Worm (Caenorhabditis elegans) whole organism, young adult: ENCODE results near the gene srb-12.

Experiments
- B0261.1 ChIP-seq: sonication (generic microtip); optimal IDR thresholded peaks from 2 replicates; lab custom pipeline; 2016; ENCODE audit warnings: mild to moderate bottlenecking, missing genetic modification characterization, moderate library complexity, missing compliant biosample characterization
- B0336.3 ChIP-seq: fragments of 200-800 bp; sonication (Bioruptor generic); IDR thresholded peaks from 2 replicates; pipeline ENCODE4 v1.3.6; 2022; ENCODE audit warnings: missing genetic modification characterization, missing compliant biosample characterization
- C17E4.6 ChIP-seq: fragments of 200-800 bp; sonication (Bioruptor generic); IDR thresholded peaks from 2 replicates; pipeline ENCODE4 v1.3.6; 2022; ENCODE audit warnings: missing genetic modification reagents, missing genetic modification characterization, missing compliant biosample characterization
- F22D6.2 ChIP-seq: sonication (generic microtip); optimal IDR thresholded peaks from 2 replicates; lab custom pipeline; 2016; ENCODE audit warnings: mild to moderate bottlenecking, missing genetic modification characterization, missing compliant biosample characterization
- F23B12.7 ChIP-seq: sonication (generic microtip); optimal IDR thresholded peaks from 2 replicates; lab custom pipeline; 2017; ENCODE audit warnings: missing genetic modification characterization, mild to moderate bottlenecking, missing compliant biosample characterization, antibody characterized with exemption, moderate library complexity; ENCODE audit not compliant: insufficient read depth
- F37B4.10 ChIP-seq: fragments of 200-800 bp; sonication (Bioruptor generic); IDR thresholded peaks from 2 replicates; pipeline ENCODE4 v1.3.6; 2022; ENCODE audit warnings: missing genetic modification characterization, missing compliant biosample characterization
- F39B2.1 ChIP-seq: fragments of 200-800 bp; sonication (Bioruptor generic); IDR thresholded peaks from 2 replicates; pipeline ENCODE4 v1.3.6; 2022; ENCODE audit warnings: missing genetic modification reagents, missing genetic modification characterization, missing compliant biosample characterization
- F57A8.1 ChIP-seq: fragments of 200-800 bp; sonication (Bioruptor generic); optimal IDR thresholded peaks from 2 replicates; lab custom pipeline; 2018; ENCODE audit warnings: mild to moderate bottlenecking, missing genetic modification characterization, moderate library complexity, missing compliant biosample characterization
- Y56A3A.18 ChIP-seq: fragments of 200-800 bp; sonication (Bioruptor generic); IDR thresholded peaks from 2 replicates; pipeline ENCODE4 v1.3.6; 2022; ENCODE audit warnings: missing genetic modification reagents, missing genetic modification characterization, missing compliant biosample characterization
- ama-1 ChIP-seq, 3 experiments: fragments of 150-350 bp in 1 of 3; sonication (generic microtip) in 2 of 3; optimal IDR thresholded peaks; 2 replicates each; lab custom pipeline; 2014 to 2018; ENCODE audit warnings: missing biosample characterization in 2 of 3, missing genetic modification characterization in 2 of 3, missing genetic modification reagents in 2 of 3
- attf-5 ChIP-seq: fragments of 200-800 bp; sonication (Bioruptor generic); optimal IDR thresholded peaks from 2 replicates; lab custom pipeline; 2018; ENCODE audit warnings: mild to moderate bottlenecking, missing genetic modification characterization, missing compliant biosample characterization
- bed-2 ChIP-seq: fragments of 200-800 bp; sonication (Bioruptor generic); IDR thresholded peaks from 2 replicates; pipeline ENCODE4 v1.3.6; 2022; ENCODE audit warnings: missing genetic modification reagents, missing genetic modification characterization, missing compliant biosample characterization
- cebp-1 ChIP-seq, 2 experiments: fragments of 200-800 bp in 1 of 2; sonication (Bioruptor generic) in 1 of 2; sonication (generic microtip) in 1 of 2; IDR thresholded peaks in 1 of 2; optimal IDR thresholded peaks in 1 of 2; 2 replicates each; pipeline versions ENCODE4 v1.3.6 to Lab custom; 2017 to 2022; ENCODE audit warnings: missing compliant biosample characterization in 2 of 2, missing genetic modification characterization in 2 of 2, mild to moderate bottlenecking in 1 of 2, missing genetic modification reagents in 1 of 2, moderate library complexity in 1 of 2
- ceh-100 ChIP-seq: fragments of 200-800 bp; sonication (Bioruptor generic); IDR thresholded peaks from 2 replicates; pipeline ENCODE4 v1.3.6; 2022; ENCODE audit warnings: missing genetic modification reagents, missing genetic modification characterization, missing compliant biosample characterization
- ceh-40 ChIP-seq: fragments of 200-800 bp; sonication (Bioruptor generic); IDR thresholded peaks from 2 replicates; pipeline ENCODE4 v1.3.6; 2022; ENCODE audit warnings: missing genetic modification characterization, missing compliant biosample characterization
- ceh-91 ChIP-seq: fragments of 200-800 bp; sonication (Bioruptor generic); IDR thresholded peaks from 2 replicates; pipeline ENCODE4 v1.3.6; 2022; ENCODE audit warnings: missing genetic modification reagents, missing genetic modification characterization, missing compliant biosample characterization
- efl-1 ChIP-seq: fragments of 150-350 bp; optimal IDR thresholded peaks from 2 replicates; lab custom pipeline; 2014; ENCODE audit warnings: missing biosample characterization, missing genetic modification reagents, missing genetic modification characterization
- ekl-4 ChIP-seq: fragments of 200-800 bp; sonication (Bioruptor generic); IDR thresholded peaks from 2 replicates; pipeline ENCODE4 v1.3.6; 2022; ENCODE audit warnings: missing genetic modification reagents, missing genetic modification characterization, missing compliant biosample characterization
- fkh-3 ChIP-seq: sonication (generic microtip); optimal IDR thresholded peaks from 2 replicates; lab custom pipeline; 2016; ENCODE audit warnings: mild to moderate bottlenecking, missing genetic modification characterization, missing compliant biosample characterization
- him-1 ChIP-seq: sonication (generic microtip); optimal IDR thresholded peaks from 2 replicates; lab custom pipeline; 2016; ENCODE audit warnings: missing genotype, missing genetic modification reagents, missing genetic modification characterization, missing compliant biosample characterization
- hmg-1.2 ChIP-seq: fragments of 200-800 bp; sonication (Bioruptor generic); IDR thresholded peaks from 2 replicates; pipeline ENCODE4 v1.3.6; 2022; ENCODE audit warnings: missing genetic modification reagents, missing genetic modification characterization, missing compliant biosample characterization
- hmg-20 ChIP-seq: fragments of 200-800 bp; sonication (Bioruptor generic); IDR thresholded peaks from 2 replicates; pipeline ENCODE4 v1.3.6; 2022; ENCODE audit warnings: missing genetic modification reagents, missing genetic modification characterization, missing compliant biosample characterization
- let-607 ChIP-seq, 2 experiments: fragments of 200-800 bp in 1 of 2; sonication (Bioruptor generic) in 1 of 2; sonication (generic microtip) in 1 of 2; optimal IDR thresholded peaks; 2 replicates each; lab custom pipeline; 2016 to 2018; ENCODE audit warnings: mild to moderate bottlenecking in 2 of 2, missing compliant biosample characterization in 2 of 2, missing genetic modification characterization in 2 of 2, moderate library complexity in 2 of 2, missing genotype in 1 of 2
- lin-26 ChIP-seq: fragments of 200-800 bp; sonication (Bioruptor generic); IDR thresholded peaks from 2 replicates; pipeline ENCODE4 v1.3.6; 2022; ENCODE audit warnings: missing genetic modification reagents, missing genetic modification characterization, missing compliant biosample characterization
- nfya-2 ChIP-seq: fragments of 200-800 bp; sonication (Bioruptor generic); IDR thresholded peaks from 2 replicates; pipeline ENCODE4 v1.3.6; 2022; ENCODE audit warnings: missing genetic modification reagents, missing genetic modification characterization, missing compliant biosample characterization
- nhr-120 ChIP-seq: fragments of 200-800 bp; sonication (Bioruptor generic); IDR thresholded peaks from 2 replicates; pipeline ENCODE4 v1.3.6; 2022; ENCODE audit warnings: missing genetic modification characterization, missing compliant biosample characterization
- pbrm-1 ChIP-seq: fragments of 200-800 bp; sonication (Bioruptor generic); IDR thresholded peaks from 2 replicates; pipeline ENCODE4 v1.3.6; 2022; ENCODE audit warnings: missing genetic modification reagents, missing genetic modification characterization, missing compliant biosample characterization
- repo-1 ChIP-seq: sonication (generic microtip); optimal IDR thresholded peaks from 2 replicates; lab custom pipeline; 2017; ENCODE audit warnings: mild to moderate bottlenecking, missing genetic modification characterization, missing compliant biosample characterization
- rpc-1 ChIP-seq, 2 experiments: fragments of 150-350 bp in 1 of 2; sonication (generic microtip) in 1 of 2; optimal IDR thresholded peaks; 2 replicates each; lab custom pipeline; 2014 to 2018; ENCODE audit warnings: missing biosample characterization in 1 of 2, missing genetic modification characterization in 1 of 2, missing genetic modification reagents in 1 of 2, missing genotype in 1 of 2
- snpc-1.3 ChIP-seq: sonication (generic microtip); optimal IDR thresholded peaks from 2 replicates; lab custom pipeline; 2017; ENCODE audit warnings: missing genetic modification characterization, mild to moderate bottlenecking, missing compliant biosample characterization, antibody characterized with exemption, moderate library complexity, missing genotype, missing genetic modification reagents; ENCODE audit not compliant: insufficient read depth
- snpc-4 ChIP-seq, 5 experiments: fragments of 150-350 bp in 1 of 5; sonication (generic microtip) in 4 of 5; optimal IDR thresholded peaks; 2 replicates each; lab custom pipeline; 2014 to 2018; ENCODE audit warnings: missing genetic modification characterization in 5 of 5, missing biosample characterization in 3 of 5, antibody characterized with exemption in 2 of 5, mild to moderate bottlenecking in 2 of 5, missing compliant biosample characterization in 2 of 5, missing genotype in 2 of 5, moderate library complexity in 2 of 5, missing genetic modification reagents in 1 of 5
- somi-1 ChIP-seq: fragments of 200-800 bp; sonication (Bioruptor generic); optimal IDR thresholded peaks from 2 replicates; lab custom pipeline; 2018; ENCODE audit warnings: mild to moderate bottlenecking, missing genetic modification characterization, missing compliant biosample characterization
- unc-62 ChIP-seq: fragments of 150-350 bp; optimal IDR thresholded peaks from 2 replicates; lab custom pipeline; 2014; ENCODE audit warnings: missing biosample characterization, missing genetic modification reagents, missing genetic modification characterization
- ztf-18 ChIP-seq: sonication (generic microtip); optimal IDR thresholded peaks from 2 replicates; lab custom pipeline; 2016; ENCODE audit warnings: missing genotype, mild to moderate bottlenecking, missing genetic modification characterization, missing compliant biosample characterization
- ztf-26 ChIP-seq: sonication (generic microtip); optimal IDR thresholded peaks from 2 replicates; lab custom pipeline; 2017; ENCODE audit warnings: missing genetic modification characterization, missing compliant biosample characterization
- ztf-3 ChIP-seq: fragments of 200-800 bp; sonication (Bioruptor generic); optimal IDR thresholded peaks from 2 replicates; lab custom pipeline; 2018; ENCODE audit warnings: mild to moderate bottlenecking, missing genetic modification characterization, missing compliant biosample characterization
- ztf-6 ChIP-seq: fragments of 200-800 bp; sonication (Bioruptor generic); IDR thresholded peaks from 2 replicates; pipeline ENCODE4 v1.3.6; 2022; ENCODE audit warnings: missing genetic modification reagents, missing genetic modification characterization, missing compliant biosample characterization

Gene srb-12

ce11 chrII:5181497-5181896, 27.1 kb upstream of the srb-12 start (continued):
- TF ChIP-seq B0336.3 (GFP tag; lab: Robert Waterston, UW) (peak; percentile 42; the same call in 1 of the 2 replicates), F23B12.7 (tag; lab: Kevin White, UChicago) (no peak), fkh-3 (no peak)
- TF ChIP-seq, all 124 proteins: peak for 37

- no peak for TF ChIP-seq ztf-26 (tag; lab: Kevin White, UChicago)
- TF ChIP-seq ekl-4 (GFP tag; lab: Robert Waterston, UW), result 0 out of 2 replicates have a peak, but pooled peaks have one; percentile 13
Observed at ce11 chrII:5180272-5180671, 25.8 kb upstream of the srb-12 start.

ce11 chrII:5178609-5179008, 24.2 kb upstream of the srb-12 start:
- TF ChIP-seq pbrm-1 (GFP tag; lab: Robert Waterston, UW), result 0 out of 2 replicates have a peak, but pooled peaks have one; percentile 20
- TF ChIP-seq Y56A3A.18 (GFP tag; lab: Robert Waterston, UW), result peak; percentile 79; the same call in 1 of the 2 replicates
- no peak for TF ChIP-seq lin-26
- 0 out of 2 replicates have a peak, but pooled peaks have one; percentile 31 for TF ChIP-seq C17E4.6 (GFP tag; lab: Robert Waterston, UW)
- peak in 1 of 2 experiments; percentile 7 for TF ChIP-seq let-607 (tag; optimal IDR thresholded peaks at IDR 0.05; lab: Kevin White, UChicago)
- peak; percentile 44; the same call in 1 of the 2 replicates for TF ChIP-seq B0336.3 (GFP tag; lab: Robert Waterston, UW)
- TF ChIP-seq repo-1 (tag; lab: Kevin White, UChicago), result peak; percentile 80
- 0 out of 2 replicates have a peak, but pooled peaks have one; percentile 18 for TF ChIP-seq ceh-100 (GFP tag; lab: Robert Waterston, UW)
- TF ChIP-seq B0261.1 (tag; lab: Kevin White, UChicago), result no peak
- TF ChIP-seq ekl-4 (GFP tag; lab: Robert Waterston, UW), result peak; percentile 38; the same call in 1 of the 2 replicates
- TF ChIP-seq cebp-1 (GFP tag; IDR thresholded peaks at IDR 0.05; lab: Robert Waterston, UW), result no peak
- peak; percentile 18 for TF ChIP-seq cebp-1 (tag; optimal IDR thresholded peaks at IDR 0.05; lab: Kevin White, UChicago)
- no peak for TF ChIP-seq hmg-20

- no peak for TF ChIP-seq efl-1
- TF ChIP-seq ztf-3, result no peak
- no peak for TF ChIP-seq F57A8.1
- no peak for TF ChIP-seq F37B4.10
- TF ChIP-seq ama-1 (optimal IDR thresholded peaks at IDR 0.05; lab: Kevin White, UChicago), result no peak
- TF ChIP-seq ama-1 (GFP tag; optimal IDR thresholded peaks at IDR 0.05; lab: Kevin White, UChicago), result no peak
- TF ChIP-seq somi-1 (GFP tag; lab: Kevin White, UChicago), result no peak
- TF ChIP-seq ztf-6, result no peak
- no peak for TF ChIP-seq nhr-120 (GFP tag; lab: Robert Waterston, UW)
- no peak for TF ChIP-seq F39B2.1 (GFP tag; lab: Robert Waterston, UW)
- no peak for TF ChIP-seq hmg-1.2 (GFP tag; lab: Robert Waterston, UW)
- TF ChIP-seq nfya-2 (GFP tag; lab: Robert Waterston, UW), result no peak
- no peak for TF ChIP-seq ceh-40 (GFP tag; lab: Robert Waterston, UW)
- TF ChIP-seq snpc-1.3 (tag; lab: Kevin White, UChicago), result no peak
- no peak for TF ChIP-seq F22D6.2 (tag; lab: Kevin White, UChicago)
- no peak for TF ChIP-seq him-1 (tag; lab: Kevin White, UChicago)
Observed at ce11 chrII:5177902-5178301, 23.5 kb upstream of the srb-12 start, which contains the start of gene C27D6.12. Gene C27D6.12, minus strand, starts transcription at chrII:5178002.

ce11 chrII:5176934-5177333, 22.5 kb upstream of the srb-12 start:
- no peak for TF ChIP-seq lin-26
- no peak for TF ChIP-seq unc-62 (GFP tag; lab: Kevin White, UChicago)
- no peak for TF ChIP-seq B0261.1 (tag; lab: Kevin White, UChicago)
- no peak for TF ChIP-seq snpc-4 (GFP tag; optimal IDR thresholded peaks at IDR 0.05; lab: Kevin White, UChicago)
- TF ChIP-seq snpc-4 (tag; optimal IDR thresholded peaks at IDR 0.05; lab: Kevin White, UChicago), result no peak
- TF ChIP-seq Y56A3A.18 (GFP tag; lab: Robert Waterston, UW), result no peak
- TF ChIP-seq ceh-91 (GFP tag; lab: Robert Waterston, UW), result no peak
- TF ChIP-seq F57A8.1, result no peak
- TF ChIP-seq bed-2, result no peak
- TF ChIP-seq attf-5 (GFP tag; lab: Kevin White, UChicago), result no peak
- no peak for TF ChIP-seq rpc-1 (optimal IDR thresholded peaks at IDR 0.05; lab: Kevin White, UChicago)
- TF ChIP-seq rpc-1 (tag; optimal IDR thresholded peaks at IDR 0.05; lab: Kevin White, UChicago), result no peak
- no peak for TF ChIP-seq ztf-18 (tag; lab: Kevin White, UChicago)
